Fruit fly (Drosophila melanogaster) whole organism, embryonic: ENCODE data around the gene CG33160.

Source experiments
- Atf6 ChIP-seq: fragments of 200-800 bp; sonication (Bioruptor generic); IDR thresholded peaks from 2 replicates; pipeline ENCODE4 v1.3.6; 2022; ENCODE audit warnings: missing biosample characterization, missing genetic modification characterization
- Awh ChIP-seq: fragments of 200-800 bp; sonication (Bioruptor generic); IDR thresholded peaks from 2 replicates; pipeline ENCODE4, ENCODE4 v1.3.6; 2022; ENCODE audit warnings: missing biosample characterization, missing genetic modification characterization
- B-H1 ChIP-seq: fragments of 200-800 bp; sonication (Bioruptor generic); IDR thresholded peaks from 3 replicates; pipeline ENCODE4 v1.3.6; 2022; ENCODE audit warnings: missing biosample characterization, missing genetic modification characterization
- Bdp1 ChIP-seq: fragments of 200-800 bp; sonication (Bioruptor generic); optimal IDR thresholded peaks from 3 replicates; lab custom pipeline; 2016; ENCODE audit warnings: missing biosample characterization, missing genetic modification characterization
- Bteb2 ChIP-seq: fragments of 200-800 bp; sonication (Bioruptor generic); optimal IDR thresholded peaks from 2 replicates; lab custom pipeline; 2016; ENCODE audit warnings: missing biosample characterization, missing genetic modification characterization
- CG10462 ChIP-seq: fragments of 200-800 bp; sonication (Bioruptor generic); optimal IDR thresholded peaks from 2 replicates; lab custom pipeline; 2016; ENCODE audit warnings: missing biosample characterization, missing genetic modification characterization
- CG11085 ChIP-seq: fragments of 200-800 bp; sonication (Bioruptor generic); IDR thresholded peaks from 2 replicates; pipeline ENCODE4 v1.3.6; 2022; ENCODE audit warnings: missing biosample characterization, missing genetic modification characterization
- CG12071 ChIP-seq: fragments of 200-800 bp; sonication (Bioruptor generic); optimal IDR thresholded peaks from 3 replicates; lab custom pipeline; 2018; ENCODE audit warnings: missing biosample characterization, mild to moderate bottlenecking, missing genetic modification characterization
- CG12104 ChIP-seq: fragments of 200-800 bp; sonication (Bioruptor generic); optimal IDR thresholded peaks from 3 replicates; lab custom pipeline; 2016; ENCODE audit warnings: missing biosample characterization, missing genetic modification characterization
- CG12659 ChIP-seq: fragments of 200-800 bp; sonication (Bioruptor generic); optimal IDR thresholded peaks from 3 replicates; lab custom pipeline; 2017; ENCODE audit warnings: mild to moderate bottlenecking, missing biosample characterization, missing genetic modification reagents, missing genetic modification characterization
- CG13296 ChIP-seq: fragments of 200-800 bp; sonication (Bioruptor generic); optimal IDR thresholded peaks from 3 replicates; lab custom pipeline; 2018; ENCODE audit warnings: missing biosample characterization, mild to moderate bottlenecking, missing genetic modification characterization
- CG15696 ChIP-seq: fragments of 200-800 bp; sonication (Bioruptor generic); optimal IDR thresholded peaks from 2 replicates; lab custom pipeline; 2019; ENCODE audit warnings: missing biosample characterization, mild to moderate bottlenecking, missing genetic modification characterization, moderate library complexity
- CG17361 ChIP-seq: fragments of 200-800 bp; sonication (Bioruptor generic); IDR thresholded peaks from 3 replicates; pipeline ENCODE4 v1.3.6; 2022; ENCODE audit warnings: missing biosample characterization, missing genetic modification characterization
- CG2202 ChIP-seq: fragments of 200-800 bp; sonication (Bioruptor generic); optimal IDR thresholded peaks from 2 replicates; lab custom pipeline; 2018; ENCODE audit warnings: missing biosample characterization, mild to moderate bottlenecking, missing genetic modification characterization
- CG2712 ChIP-seq: fragments of 200-800 bp; optimal IDR thresholded peaks from 3 replicates; lab custom pipeline; 2019; ENCODE audit warnings: missing biosample characterization, mild to moderate bottlenecking, missing genetic modification characterization, moderate library complexity
- CG32767 ChIP-seq: fragments of 200-800 bp; sonication (Bioruptor generic); IDR thresholded peaks from 2 replicates; pipeline ENCODE4 v1.3.6; 2022; ENCODE audit warnings: missing biosample characterization, missing genetic modification characterization
- CG34376 ChIP-seq: fragments of 200-800 bp; sonication (Bioruptor generic); optimal IDR thresholded peaks from 2 replicates; lab custom pipeline; 2018; ENCODE audit warnings: missing biosample characterization, mild to moderate bottlenecking, missing genetic modification characterization
- CG34422 ChIP-seq: fragments of 200-800 bp; sonication (Bioruptor generic); IDR thresholded peaks from 3 replicates; pipeline ENCODE4 v1.3.6; 2022; ENCODE audit warnings: missing biosample characterization, missing genetic modification characterization
- CG3995 ChIP-seq: fragments of 200-800 bp; sonication (Bioruptor generic); optimal IDR thresholded peaks from 3 replicates; lab custom pipeline; 2016; ENCODE audit warnings: missing biosample characterization, missing genetic modification characterization
- CG4617 ChIP-seq: fragments of 200-800 bp; sonication (Bioruptor generic); optimal IDR thresholded peaks from 3 replicates; lab custom pipeline; 2016; ENCODE audit warnings: missing biosample characterization, missing genetic modification characterization, borderline replicate concordance
- CG6683 ChIP-seq: fragments of 200-800 bp; sonication (Bioruptor generic); optimal IDR thresholded peaks from 2 replicates; lab custom pipeline; 2017; ENCODE audit warnings: missing biosample characterization, mild to moderate bottlenecking, missing genetic modification characterization, missing genetic modification reagents
- CG7271 ChIP-seq: fragments of 200-800 bp; sonication (Bioruptor generic); optimal IDR thresholded peaks from 2 replicates; lab custom pipeline; 2018; ENCODE audit warnings: missing biosample characterization, mild to moderate bottlenecking, missing genetic modification characterization, moderate library complexity
- CG7745 ChIP-seq: fragments of 200-800 bp; sonication (Bioruptor generic); optimal IDR thresholded peaks from 2 replicates; lab custom pipeline; 2018; ENCODE audit warnings: missing biosample characterization, mild to moderate bottlenecking, missing genetic modification characterization, moderate library complexity
- CG7928 ChIP-seq: fragments of 200-800 bp; sonication (Bioruptor generic); optimal IDR thresholded peaks from 2 replicates; lab custom pipeline; 2017; ENCODE audit warnings: missing biosample characterization, mild to moderate bottlenecking, missing genetic modification characterization
- Dbx ChIP-seq: fragments of 200-800 bp; sonication (Bioruptor generic); IDR thresholded peaks from 3 replicates; pipeline ENCODE4 v1.3.6; 2022; ENCODE audit warnings: missing biosample characterization, missing genetic modification characterization
- Dek ChIP-seq: fragments of 200-800 bp; sonication (Bioruptor generic); optimal IDR thresholded peaks from 3 replicates; lab custom pipeline; 2019; ENCODE audit warnings: missing biosample characterization, mild to moderate bottlenecking, missing genetic modification characterization, moderate library complexity
- Dip3 ChIP-seq: fragments of 200-800 bp; sonication (Bioruptor generic); optimal IDR thresholded peaks from 3 replicates; lab custom pipeline; 2016; ENCODE audit warnings: missing biosample characterization, missing genetic modification characterization
- Dp ChIP-seq: fragments of 200-800 bp; sonication (Bioruptor generic); optimal IDR thresholded peaks from 2 replicates; lab custom pipeline; 2018; ENCODE audit warnings: missing biosample characterization, mild to moderate bottlenecking, missing genetic modification characterization, moderate library complexity
- Myb ChIP-seq: fragments of 200-800 bp; sonication (Bioruptor generic); optimal IDR thresholded peaks from 2 replicates; lab custom pipeline; 2016; ENCODE audit warnings: missing biosample characterization, missing genetic modification characterization
- Nf-YA ChIP-seq: fragments of 200-800 bp; sonication (Bioruptor generic); IDR thresholded peaks from 2 replicates; pipeline ENCODE4 v1.3.6; 2022; ENCODE audit warnings: missing biosample characterization, missing genetic modification characterization
- NfI ChIP-seq: fragments of 200-800 bp; sonication (Bioruptor generic); optimal IDR thresholded peaks from 3 replicates; lab custom pipeline; 2018; ENCODE audit warnings: missing biosample characterization, mild to moderate bottlenecking, missing genetic modification characterization, moderate library complexity
- Sry-δ ChIP-seq: fragments of 200-800 bp; sonication (Bioruptor generic); optimal IDR thresholded peaks from 2 replicates; lab custom pipeline; 2016; ENCODE audit warnings: missing biosample characterization, missing genetic modification characterization
- Ssrp ChIP-seq: fragments of 200-800 bp; sonication (Bioruptor generic); optimal IDR thresholded peaks from 2 replicates; lab custom pipeline; 2018; ENCODE audit warnings: missing biosample characterization, mild to moderate bottlenecking, missing genetic modification characterization, moderate library complexity
- TFAM ChIP-seq: fragments of 200-800 bp; sonication (Bioruptor generic); optimal IDR thresholded peaks from 2 replicates; lab custom pipeline; 2017; ENCODE audit warnings: missing biosample characterization, missing genetic modification characterization, inconsistent platforms
- ap ChIP-seq: fragments of 200-800 bp; sonication (Bioruptor generic); IDR thresholded peaks from 2 replicates; pipeline ENCODE4 v1.3.6; 2022; ENCODE audit warnings: missing biosample characterization, missing genetic modification characterization
- ash1 ChIP-seq: fragments of 200-800 bp; sonication (Bioruptor generic); optimal IDR thresholded peaks from 2 replicates; lab custom pipeline; 2018; ENCODE audit warnings: missing biosample characterization, mild to moderate bottlenecking, missing genetic modification characterization
- ato ChIP-seq: fragments of 200-800 bp; sonication (Bioruptor generic); IDR thresholded peaks from 2 replicates; pipeline ENCODE4 v1.3.6; 2022; ENCODE audit warnings: missing biosample characterization, missing genetic modification characterization; ENCODE audit not compliant: partially characterized antibody
- caup ChIP-seq: fragments of 200-800 bp; sonication (Bioruptor generic); optimal IDR thresholded peaks from 3 replicates; lab custom pipeline; 2017; ENCODE audit warnings: missing biosample characterization, mild to moderate bottlenecking, missing genetic modification characterization, moderate library complexity; ENCODE audit not compliant: severe bottlenecking
- ewg ChIP-seq: fragments of 200-800 bp; sonication (Bioruptor generic); optimal IDR thresholded peaks from 3 replicates; lab custom pipeline; 2017; ENCODE audit warnings: mild to moderate bottlenecking, missing biosample characterization, missing genetic modification reagents, missing genetic modification characterization
- exex ChIP-seq: fragments of 200-800 bp; sonication (Bioruptor generic); optimal IDR thresholded peaks from 4 replicates; lab custom pipeline; 2018; ENCODE audit warnings: missing biosample characterization, mild to moderate bottlenecking, missing genetic modification characterization, moderate library complexity
- gcm2 ChIP-seq: fragments of 200-800 bp; sonication (Bioruptor generic); optimal IDR thresholded peaks from 2 replicates; lab custom pipeline; 2016; ENCODE audit warnings: missing biosample characterization, missing genetic modification characterization
- gro ChIP-seq: fragments of 200-800 bp; sonication (Bioruptor generic); optimal IDR thresholded peaks from 2 replicates; lab custom pipeline; 2016; ENCODE audit warnings: missing biosample characterization, missing genetic modification characterization
- knrl ChIP-seq: fragments of 200-800 bp; sonication (Bioruptor generic); IDR thresholded peaks from 3 replicates; pipeline ENCODE4 v1.3.6; 2022; ENCODE audit warnings: missing biosample characterization, missing genetic modification characterization; ENCODE audit not compliant: partially characterized antibody
- lab ChIP-seq: fragments of 200-800 bp; sonication (Bioruptor generic); optimal IDR thresholded peaks from 3 replicates; lab custom pipeline; 2017; ENCODE audit warnings: missing biosample characterization, missing genetic modification characterization, mild to moderate bottlenecking, moderate library complexity, missing genetic modification reagents
- lmd ChIP-seq: fragments of 200-800 bp; sonication (Bioruptor generic); IDR thresholded peaks from 2 replicates; pipeline ENCODE4 v1.3.6; 2022; ENCODE audit warnings: missing biosample characterization, missing genetic modification characterization
- oc ChIP-seq: fragments of 200-800 bp; sonication (Bioruptor generic); optimal IDR thresholded peaks from 2 replicates; lab custom pipeline; 2018; ENCODE audit warnings: missing biosample characterization, mild to moderate bottlenecking, missing genetic modification characterization, moderate library complexity
- psq ChIP-seq: fragments of 200-800 bp; sonication (Bioruptor generic); optimal IDR thresholded peaks from 2 replicates; lab custom pipeline; 2017; ENCODE audit warnings: missing biosample characterization, missing genetic modification characterization
- pzg ChIP-seq: fragments of 200-800 bp; sonication (Bioruptor generic); optimal IDR thresholded peaks from 3 replicates; lab custom pipeline; 2018; ENCODE audit warnings: missing biosample characterization, mild to moderate bottlenecking, missing genetic modification characterization, moderate library complexity
- sens ChIP-seq: fragments of 200-800 bp; sonication (Bioruptor generic); peaks from one replicate; lab custom pipeline; 2016; ENCODE audit warnings: missing biosample characterization, missing genetic modification characterization
- ssp ChIP-seq: fragments of 200-800 bp; sonication (Bioruptor generic); IDR thresholded peaks from 2 replicates; pipeline ENCODE4 v1.3.6; 2022; ENCODE audit warnings: missing biosample characterization, missing genetic modification characterization
- tio ChIP-seq: fragments of 200-800 bp; sonication (Bioruptor generic); optimal IDR thresholded peaks from 2 replicates; lab custom pipeline; 2017; ENCODE audit warnings: missing biosample characterization, missing genetic modification characterization, inconsistent platforms
- twi ChIP-seq: fragments of 200-800 bp; optimal IDR thresholded peaks from 2 replicates; lab custom pipeline; 2019; ENCODE audit warnings: missing biosample characterization, mild to moderate bottlenecking, missing genetic modification characterization, moderate library complexity

CG33160 gene

DNA sequence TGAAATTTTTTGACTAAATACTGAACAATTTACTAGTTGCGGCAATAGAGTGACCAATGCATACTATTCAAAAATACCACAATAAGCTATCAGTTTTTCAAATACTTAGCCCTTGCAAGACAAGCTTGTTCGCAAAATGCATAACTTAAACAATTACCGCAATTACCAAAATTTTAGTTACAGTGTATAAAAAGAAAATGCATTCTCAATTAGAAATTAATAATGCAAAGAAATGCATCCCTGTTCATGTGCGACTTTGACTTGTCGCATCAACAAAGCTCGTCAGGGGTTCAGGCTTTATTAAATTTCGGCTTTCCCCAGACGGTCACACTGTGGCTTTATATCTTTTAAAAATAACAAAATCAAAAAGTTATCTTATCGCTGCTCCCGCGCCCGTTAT, 12.7 kb upstream of the CG33160 start, which contains the start of the genes hob and nSMase (continued):
- TF ChIP-seq CG4617 (GFP tag; lab: Kevin White, UChicago) (peak; percentile 60), gcm2 (GFP tag; lab: Kevin White, UChicago) (no peak), CG12659 (GFP tag; lab: Kevin White, UChicago) (peak; percentile 70), gro (no peak), CG15696 (tag; lab: Kevin White, UChicago) (no peak), CG2202 (tag; lab: Kevin White, UChicago) (no peak), lmd (GFP tag; lab: Robert Waterston, UW) (no peak), oc (no peak), Sry-δ (GFP tag; lab: Kevin White, UChicago) (peak; percentile 45), lab (no peak), pzg (peak; percentile 84), ato (no peak), ash1 (GFP tag; lab: Kevin White, UChicago) (no peak), Awh (GFP tag; lab: Robert Waterston, UW) (no peak), CG34376 (GFP tag; lab: Kevin White, UChicago) (peak; percentile 37), CG3995 (no peak), CG13296 (GFP tag; lab: Kevin White, UChicago) (no peak), exex (tag; lab: Kevin White, UChicago) (no peak), CG2712 (tag; lab: Kevin White, UChicago) (no peak), CG7928 (peak; percentile 86), B-H1 (GFP tag; lab: Robert Waterston, UW) (no peak), Bdp1 (GFP tag; lab: Kevin White, UChicago) (no peak), CG17361 (GFP tag; lab: Robert Waterston, UW) (no peak), Dek (tag; lab: Kevin White, UChicago) (no peak), Dp (GFP tag; lab: Kevin White, UChicago) (peak; percentile 69), Myb (peak; percentile 73), sens (no peak), CG34422 (GFP tag; lab: Robert Waterston, UW) (peak; percentile 7; the same call in 1 of the 3 replicates), CG7271 (tag; lab: Kevin White, UChicago) (no peak), CG6683 (GFP tag; lab: Kevin White, UChicago) (no peak), twi (tag; lab: Kevin White, UChicago) (no peak), CG32767 (GFP tag; lab: Robert Waterston, UW) (no peak), CG12104 (no peak), CG7745 (tag; lab: Kevin White, UChicago) (no peak), Ssrp (tag; lab: Kevin White, UChicago) (no peak), ewg (GFP tag; lab: Kevin White, UChicago) (no peak), Nf-YA (GFP tag; lab: Robert Waterston, UW) (no peak), ssp (GFP tag; lab: Robert Waterston, UW) (no peak), ap (GFP tag; lab: Robert Waterston, UW) (no peak), Bteb2 (no peak), psq (GFP tag; lab: Kevin White, UChicago) (no peak), CG12071 (no peak), CG11085 (GFP tag; lab: Robert Waterston, UW) (no peak), tio (GFP tag; lab: Kevin White, UChicago) (no peak), caup (GFP tag; lab: Kevin White, UChicago) (peak; percentile 3), Atf6 (no peak), knrl (GFP tag; lab: Robert Waterston, UW) (peak; percentile 37; the same call in 1 of the 3 replicates), Dip3 (peak; percentile 12), TFAM (GFP tag; lab: Kevin White, UChicago) (no peak), CG10462 (GFP tag; lab: Kevin White, UChicago) (no peak), Dbx (GFP tag; lab: Robert Waterston, UW) (no peak), NfI (no peak)
